Worm (Caenorhabditis elegans): ENCODE measurements around the gene sri-4.

- TF ChIP-seq sox-4 (tag; optimal IDR thresholded peaks at IDR 0.05) (no peak), lsy-2 (tag; optimal IDR thresholded peaks at IDR 0.05) (no peak), nhr-76 (tag; optimal IDR thresholded peaks at IDR 0.05) (no peak), nhr-11 (tag; optimal IDR thresholded peaks at IDR 0.05) (no peak), nhr-77 (tag; optimal IDR thresholded peaks at IDR 0.05) (no peak), lin-35 (GFP tag; optimal IDR thresholded peaks at IDR 0.05) (no peak), lir-3 (tag; optimal IDR thresholded peaks at IDR 0.05; ENCODE audit: poor library complexity) (no peak), lin-13 (GFP tag; optimal IDR thresholded peaks at IDR 0.05) (no peak), mdl-1 (tag; optimal IDR thresholded peaks at IDR 0.05) (no peak), lin-15B (tag; optimal IDR thresholded peaks at IDR 0.05) (no peak)
Observed at ce11 chrV:778339-778738, 30.2 kb downstream of the sri-4 start, which contains the start of gene srbc-59.
